Worm (Caenorhabditis elegans): ENCODE data around the gene tbx-31.
"Not testable (repeated sequence)": the region's sequence is repeated elsewhere in the genome, so short reads cannot be mapped to it uniquely, and the experiment has no call there.

ce11 chrX:1689996-1690395 lies 16.0 kb upstream of the tbx-31 start, which contains the start of gene C36C9.12:
- not testable (repeated sequence) for TF ChIP-seq mab-9 (GFP tag; IDR thresholded peaks at IDR 0.05); ces-1 (GFP tag; optimal IDR thresholded peaks at IDR 0.05); nhr-85 (tag); snpc-4 (tag; optimal IDR thresholded peaks at IDR 0.05); nhr-237 (tag; optimal IDR thresholded peaks at IDR 0.05); pqm-1 (tag; optimal IDR thresholded peaks at IDR 0.05); unc-62 (GFP tag; optimal IDR thresholded peaks at IDR 0.05)
